Worm (Caenorhabditis elegans): ENCODE data around the gene semi-1.

The semi-1 gene

ce11 chrV:13489830-13490229, 25.2 kb downstream of the semi-1 start, which contains the start of gene T10G3.3:
TSS of gene T10G3.3 (minus strand) at chrV:13490199.
- TF ChIP-seq nhr-237 (tag; optimal IDR thresholded peaks at IDR 0.05): no peak
- TF ChIP-seq nhr-67 (tag; optimal IDR thresholded peaks at IDR 0.05): no peak
- TF ChIP-seq nhr-25 (tag; optimal IDR thresholded peaks at IDR 0.05): peak; percentile 69
- peak; percentile 2 for TF ChIP-seq nhr-43 (tag; optimal IDR thresholded peaks at IDR 0.05; ENCODE audit: poor library complexity, severe bottlenecking)
- peak; percentile 90 for TF ChIP-seq elt-1 (tag; optimal IDR thresholded peaks at IDR 0.05)
- TF ChIP-seq nhr-23 (tag; optimal IDR thresholded peaks at IDR 0.05): peak; percentile 39

- TF ChIP-seq elt-3 (tag; optimal IDR thresholded peaks at IDR 0.05): peak in 1 of 3 experiments; percentile 30
- no peak for TF ChIP-seq fos-1 (tag; optimal IDR thresholded peaks at IDR 0.05)
These were observed 26.7 kb downstream of the semi-1 start for ce11 chrV:13488297-13488803.

ce11 chrV:13485732-13486131, 29.3 kb downstream of the semi-1 start:
- TF ChIP-seq nhr-67 (tag; optimal IDR thresholded peaks at IDR 0.05) (no peak), jun-1 (tag; optimal IDR thresholded peaks at IDR 0.05) (no peak)

ce11 chrV:13484339-13484738, 30.7 kb downstream of the semi-1 start, which contains the start of gene T10G3.4:
TSS of gene T10G3.4 (minus strand) at chrV:13484439.
- no peak for TF ChIP-seq elt-1 (tag; optimal IDR thresholded peaks at IDR 0.05)
- no peak for TF ChIP-seq nhr-23 (tag; optimal IDR thresholded peaks at IDR 0.05)
- TF ChIP-seq egl-27 (tag; optimal IDR thresholded peaks at IDR 0.05): no peak
- no peak for TF ChIP-seq ceh-9 (tag; optimal IDR thresholded peaks at IDR 0.05)
- no peak for TF ChIP-seq fkh-10 (GFP tag; optimal IDR thresholded peaks at IDR 0.05)
- TF ChIP-seq elt-2 (tag; optimal IDR thresholded peaks at IDR 0.05): no peak
- no peak for TF ChIP-seq ZK546.5 (tag; optimal IDR thresholded peaks at IDR 0.05)
- no peak for TF ChIP-seq ceh-28 (tag; optimal IDR thresholded peaks at IDR 0.05)
- no peak for TF ChIP-seq daf-12 (tag; optimal IDR thresholded peaks at IDR 0.05)
- no peak for TF ChIP-seq nhr-43 (tag; optimal IDR thresholded peaks at IDR 0.05; ENCODE audit: poor library complexity, severe bottlenecking)
- no peak for TF ChIP-seq lin-39 (tag; optimal IDR thresholded peaks at IDR 0.05)
- TF ChIP-seq jun-1 (tag; optimal IDR thresholded peaks at IDR 0.05): no peak

- TF ChIP-seq ztf-11 (tag; optimal IDR thresholded peaks at IDR 0.05) (no peak), elt-1 (tag; optimal IDR thresholded peaks at IDR 0.05) (no peak), lin-15B (tag; optimal IDR thresholded peaks at IDR 0.05) (no peak), ZK546.5 (tag; optimal IDR thresholded peaks at IDR 0.05) (no peak), R02D3.7 (tag; optimal IDR thresholded peaks at IDR 0.05) (no peak), nfya-1 (tag; optimal IDR thresholded peaks at IDR 0.05; ENCODE audit: insufficient read depth) (no peak), jun-1 (tag; optimal IDR thresholded peaks at IDR 0.05) (no peak), nhr-43 (tag; optimal IDR thresholded peaks at IDR 0.05; ENCODE audit: poor library complexity, severe bottlenecking) (no peak), aly-2 (tag; optimal IDR thresholded peaks at IDR 0.05) (no peak), nhr-23 (tag; optimal IDR thresholded peaks at IDR 0.05) (no peak), snpc-4 (tag; optimal IDR thresholded peaks at IDR 0.05) (no peak), pha-4 (tag; optimal IDR thresholded peaks at IDR 0.05) (no peak), zag-1 (tag; optimal IDR thresholded peaks at IDR 0.05) (no peak), elt-3 (tag; optimal IDR thresholded peaks at IDR 0.05) (no peak), egl-5 (tag; optimal IDR thresholded peaks at IDR 0.05) (no peak), nhr-25 (tag; optimal IDR thresholded peaks at IDR 0.05) (no peak), mdl-1 (tag; optimal IDR thresholded peaks at IDR 0.05) (no peak), ama-1 (optimal IDR thresholded peaks at IDR 0.05) (no peak), fkh-10 (GFP tag; optimal IDR thresholded peaks at IDR 0.05) (no peak)
These were observed 35.2 kb downstream of the semi-1 start, which contains the start of gene T10G3.2 for ce11 chrV:13479766-13480165. TSS of gene T10G3.2 (minus strand) at chrV:13479866.

ce11 chrV:13476350-13476749, 38.7 kb downstream of the semi-1 start, which contains the start of gene T10G3.8:
TSS of gene T10G3.8 (minus strand) at chrV:13476450.
- TF ChIP-seq nfya-1 (tag; optimal IDR thresholded peaks at IDR 0.05; ENCODE audit: insufficient read depth) (no peak), ceh-82 (tag; optimal IDR thresholded peaks at IDR 0.05) (no peak)

ce11 chrV:13473467-13473866, 41.5 kb downstream of the semi-1 start, which contains the start of gene T10G3.1:
TSS of gene T10G3.1 (minus strand) at chrV:13473679.
- TF ChIP-seq ceh-82 (tag; optimal IDR thresholded peaks at IDR 0.05): no peak
- TF ChIP-seq mdl-1 (tag; optimal IDR thresholded peaks at IDR 0.05): no peak
- no peak for TF ChIP-seq fkh-2 (tag; optimal IDR thresholded peaks at IDR 0.05)
- TF ChIP-seq fos-1 (tag; optimal IDR thresholded peaks at IDR 0.05): no peak
- TF ChIP-seq aly-2 (tag; optimal IDR thresholded peaks at IDR 0.05): no peak
- no peak for TF ChIP-seq tbx-2 (tag; optimal IDR thresholded peaks at IDR 0.05)
- no peak for TF ChIP-seq hmg-11 (tag; optimal IDR thresholded peaks at IDR 0.05)
- TF ChIP-seq jun-1 (tag; optimal IDR thresholded peaks at IDR 0.05): no peak
- TF ChIP-seq nhr-25 (tag; optimal IDR thresholded peaks at IDR 0.05): no peak
- TF ChIP-seq eor-1 (tag; optimal IDR thresholded peaks at IDR 0.05): no peak
- no peak for TF ChIP-seq unc-39 (tag; optimal IDR thresholded peaks at IDR 0.05)
